Fruit fly (Drosophila melanogaster): ENCODE results near the gene tfc.
A peak's percentile ranks its signal among the peaks of the same experiment; 100 is the strongest.

The tfc gene

DNA sequence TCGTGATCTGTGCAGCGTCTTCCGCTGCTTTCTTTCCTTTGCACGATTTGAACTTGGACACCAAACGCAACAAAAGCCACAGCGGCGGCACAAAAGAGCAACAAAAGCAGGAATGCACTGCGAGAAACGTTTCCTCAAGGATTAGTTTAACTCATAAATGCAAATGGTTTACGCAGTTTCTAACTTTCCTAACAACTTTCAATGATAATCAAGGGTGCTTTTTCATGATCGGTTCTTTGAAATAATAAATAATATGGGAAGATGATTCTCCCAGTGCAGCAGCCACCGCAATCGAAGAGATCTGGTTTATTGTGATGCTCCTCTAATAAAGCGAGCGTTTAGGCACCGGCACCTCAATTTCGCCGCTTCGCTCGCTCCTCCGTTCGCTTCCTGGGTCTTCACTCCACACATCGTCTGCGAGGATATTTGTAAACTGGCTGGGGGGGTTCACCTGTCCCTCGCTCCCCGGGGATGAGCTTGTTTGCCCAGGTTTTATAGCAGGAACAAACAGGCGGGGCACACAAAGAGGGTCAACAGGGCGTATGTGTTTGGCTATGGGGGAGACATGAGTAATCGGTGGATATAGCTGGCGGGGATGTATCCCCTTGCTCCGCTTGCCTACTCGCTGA lies 63.0 kb downstream of the tfc start (continued):
- TF ChIP-seq HLHmδ (GFP tag; optimal IDR thresholded peaks at IDR 0.05) = no peak
- peak; percentile 74 for TF ChIP-seq Abd-B (GFP tag; optimal IDR thresholded peaks at IDR 0.05)
- TF ChIP-seq Dek (tag; optimal IDR thresholded peaks at IDR 0.05) = peak; percentile 55
- TF ChIP-seq scrt (GFP tag; optimal IDR thresholded peaks at IDR 0.05) = peak; percentile 54
- TF ChIP-seq ftz-f1 (GFP tag; optimal IDR thresholded peaks at IDR 0.05) = no peak
- TF ChIP-seq HLH54F (GFP tag; optimal IDR thresholded peaks at IDR 0.05) = peak; percentile 62
- TF ChIP-seq pfk (GFP tag; optimal IDR thresholded peaks at IDR 0.05) = no peak
- no peak for TF ChIP-seq ab (GFP tag; optimal IDR thresholded peaks at IDR 0.05)
- peak; percentile 96 for TF ChIP-seq corto (GFP tag; optimal IDR thresholded peaks at IDR 0.05)
- TF ChIP-seq grau (tag; optimal IDR thresholded peaks at IDR 0.05) = peak; percentile 66
- peak; percentile 67 for TF ChIP-seq slp2 (GFP tag; optimal IDR thresholded peaks at IDR 0.05)
- TF ChIP-seq fd96Cb (tag; optimal IDR thresholded peaks at IDR 0.05) = peak; percentile 87
- peak; percentile 63 for TF ChIP-seq Fer1 (GFP tag; optimal IDR thresholded peaks at IDR 0.05)
- peak; percentile 58 for TF ChIP-seq CG4617 (GFP tag; optimal IDR thresholded peaks at IDR 0.05; ENCODE audit: borderline replicate concordance)
- peak; percentile 65 for TF ChIP-seq CoRest (tag; optimal IDR thresholded peaks at IDR 0.05)
- no peak for TF ChIP-seq Scr (GFP tag; IDR thresholded peaks at IDR 0.05; ENCODE audit: partially characterized antibody)
- TF ChIP-seq CG7987 (GFP tag; optimal IDR thresholded peaks at IDR 0.05) = peak; percentile 5
- TF ChIP-seq fd102C (GFP tag; optimal IDR thresholded peaks at IDR 0.05) = no peak
- TF ChIP-seq az2 (GFP tag; optimal IDR thresholded peaks at IDR 0.05) = peak; percentile 87
- peak; percentile 64 for TF ChIP-seq Aef1 (GFP tag; IDR thresholded peaks at IDR 0.05)
- peak; percentile 82 for TF ChIP-seq CG2875 (GFP tag; optimal IDR thresholded peaks at IDR 0.05)
- no peak; the same call in 1 of the 2 replicates for TF ChIP-seq dan (GFP tag; IDR thresholded peaks at IDR 0.05)
- TF ChIP-seq tin (GFP tag; optimal IDR thresholded peaks at IDR 0.05) = peak; percentile 86
- TF ChIP-seq CG4328 (GFP tag; optimal IDR thresholded peaks at IDR 0.05) = no peak
- no peak for TF ChIP-seq hbn (GFP tag; IDR thresholded peaks at IDR 0.05; ENCODE audit: partially characterized antibody)
- TF ChIP-seq Hr51 (GFP tag; optimal IDR thresholded peaks at IDR 0.05) = peak; percentile 53 to 84
- TF ChIP-seq Sry-δ (GFP tag; optimal IDR thresholded peaks at IDR 0.05) = peak; percentile 22
- TF ChIP-seq gfzf (GFP tag; optimal IDR thresholded peaks at IDR 0.05) = peak; percentile 2
- peak; percentile 30; the same call in 1 of the 2 replicates for TF ChIP-seq CG43689 (GFP tag; IDR thresholded peaks at IDR 0.05)
- no peak for TF ChIP-seq ham (GFP tag; IDR thresholded peaks at IDR 0.05)
- TF ChIP-seq CG15601 (tag; optimal IDR thresholded peaks at IDR 0.05) = peak; percentile 80
- no peak for TF ChIP-seq Kr (GFP tag; optimal IDR thresholded peaks at IDR 0.05)
- peak; percentile 33 for TF ChIP-seq CHES-1-like (GFP tag; optimal IDR thresholded peaks at IDR 0.05)
- no peak for TF ChIP-seq BEAF-32 (GFP tag; optimal IDR thresholded peaks at IDR 0.05)
- peak; percentile 76 for TF ChIP-seq Antp (GFP tag; optimal IDR thresholded peaks at IDR 0.05)
- peak; percentile 44 for TF ChIP-seq CG10147 (GFP tag; optimal IDR thresholded peaks at IDR 0.05)
- TF ChIP-seq CG5245 (GFP tag; optimal IDR thresholded peaks at IDR 0.05) = peak; percentile 82
- TF ChIP-seq CTCF (GFP tag; optimal IDR thresholded peaks at IDR 0.05) = peak; percentile 27
- peak; percentile 59 for TF ChIP-seq CG4730 (GFP tag; IDR thresholded peaks at IDR 0.05)
- no peak for TF ChIP-seq BtbVII (GFP tag; optimal IDR thresholded peaks at IDR 0.05)
- TF ChIP-seq Usf (GFP tag; optimal IDR thresholded peaks at IDR 0.05) = no peak
- peak; percentile 56 for TF ChIP-seq ap (GFP tag; IDR thresholded peaks at IDR 0.05)
- no peak for TF ChIP-seq Fer2 (tag; optimal IDR thresholded peaks at IDR 0.05)
- TF ChIP-seq kay (GFP tag; optimal IDR thresholded peaks at IDR 0.05) = peak; percentile 11
- TF ChIP-seq CG11085 (GFP tag; IDR thresholded peaks at IDR 0.05) = no peak
- peak; percentile 86 for TF ChIP-seq phol (tag; optimal IDR thresholded peaks at IDR 0.05)
- no peak for TF ChIP-seq Hmx (GFP tag; optimal IDR thresholded peaks at IDR 0.05)
- no peak for TF ChIP-seq Opbp (GFP tag; IDR thresholded peaks at IDR 0.05; ENCODE audit: partially characterized antibody)
- peak in 1 of 2 experiments; percentile 23 for TF ChIP-seq crp (GFP tag; optimal IDR thresholded peaks at IDR 0.05)

All from whole organism, embryonic.